Worm (Caenorhabditis elegans): ENCODE results near the gene T06E6.15.

ce11 chrV:15417822-15418221 lies 18.2 kb upstream of the T06E6.15 start, which contains the start of gene T06E6.10:
- TF ChIP-seq klf-2 (GFP tag; conservative IDR thresholded peaks at IDR 0.05) (no peak), med-1 (GFP tag; optimal IDR thresholded peaks at IDR 0.05; ENCODE audit: insufficient read depth) (no peak), ztf-29 (GFP tag; IDR thresholded peaks at IDR 0.05) (no peak), tab-1 (GFP tag; IDR thresholded peaks at IDR 0.05) (no peak), cog-1 (tag; optimal IDR thresholded peaks at IDR 0.05) (no peak), ztf-23 (GFP tag; IDR thresholded peaks at IDR 0.05) (no peak), flt-1 (GFP tag; IDR thresholded peaks at IDR 0.05) (no peak), ref-1 (GFP tag; conservative IDR thresholded peaks at IDR 0.05) (no peak), T22C8.4 (GFP tag; IDR thresholded peaks at IDR 0.05) (no peak)

All from whole organism, midembryonic.